Fruit fly (Drosophila melanogaster): ENCODE results near the gene nom.
A peak's percentile ranks its signal among the peaks of the same experiment; 100 is the strongest.

nom gene

DNA sequence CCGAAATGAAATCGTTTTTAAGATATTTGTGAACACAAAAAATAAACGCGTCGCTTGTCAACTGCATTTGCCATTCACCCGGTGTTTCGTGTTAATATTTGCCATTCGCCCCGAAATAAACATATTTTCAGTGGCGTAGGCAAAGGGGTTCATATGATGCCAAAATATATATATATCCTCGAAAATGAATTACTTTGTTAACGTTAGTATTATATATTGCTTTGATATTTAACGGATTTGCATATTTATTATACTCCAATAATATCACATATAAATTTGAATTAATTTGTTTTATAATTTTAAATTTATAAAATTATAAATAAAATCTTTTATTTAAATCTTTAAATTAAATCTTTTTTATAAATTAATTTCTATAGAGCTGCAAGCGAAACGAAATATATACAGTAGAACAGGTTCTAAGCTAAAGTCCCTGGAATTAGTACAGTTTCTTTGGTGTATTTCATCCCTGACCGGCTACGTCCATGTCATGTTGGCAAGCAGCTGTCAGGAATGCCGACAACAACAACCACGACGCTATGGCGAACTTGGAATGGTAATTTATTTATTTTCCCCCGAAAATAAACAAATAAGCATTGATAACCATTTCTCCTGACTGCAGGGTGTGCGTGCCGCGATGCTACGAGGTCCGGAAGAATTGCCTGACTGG lies 8.8 kb downstream of the nom start, which contains the start of the genes M1BP and CG8202 (continued):
- TF ChIP-seq CG6254 (GFP tag; optimal IDR thresholded peaks at IDR 0.05) (peak; percentile 75), CG18262 (tag; optimal IDR thresholded peaks at IDR 0.05) (peak; percentile 97), Lhr (GFP tag; optimal IDR thresholded peaks at IDR 0.05) (peak; percentile 18), CG12299 (tag; optimal IDR thresholded peaks at IDR 0.05) (peak; percentile 78), bowl (GFP tag; IDR thresholded peaks at IDR 0.05) (no peak), Hr78 (GFP tag; optimal IDR thresholded peaks at IDR 0.05) (no peak), nom (GFP tag; optimal IDR thresholded peaks at IDR 0.05) (peak; percentile 95), CG4424 (GFP tag; optimal IDR thresholded peaks at IDR 0.05) (peak; percentile 91), Doc3 (GFP tag; IDR thresholded peaks at IDR 0.05; ENCODE audit: partially characterized antibody) (no peak), Hmx (GFP tag; optimal IDR thresholded peaks at IDR 0.05) (no peak), HLHmδ (GFP tag; optimal IDR thresholded peaks at IDR 0.05) (no peak), NC2α (GFP tag; optimal IDR thresholded peaks at IDR 0.05) (no peak), Dek (tag; optimal IDR thresholded peaks at IDR 0.05) (no peak), ash1 (GFP tag; optimal IDR thresholded peaks at IDR 0.05) (no peak), ERR (GFP tag; optimal IDR thresholded peaks at IDR 0.05) (no peak), HmgZ (tag; optimal IDR thresholded peaks at IDR 0.05) (peak; percentile 56), Ets65A (GFP tag) (peak; percentile 48), ewg (GFP tag; optimal IDR thresholded peaks at IDR 0.05) (peak; percentile 74), CG6765 (GFP tag; optimal IDR thresholded peaks at IDR 0.05) (peak; percentile 87), Dip2 (GFP tag; IDR thresholded peaks at IDR 0.05) (no peak), Dll (GFP tag; IDR thresholded peaks at IDR 0.05; ENCODE audit: partially characterized antibody) (no peak), trem (tag; optimal IDR thresholded peaks at IDR 0.05) (peak; percentile 87), ro (GFP tag; IDR thresholded peaks at IDR 0.05) (peak; percentile 46; the same call in 1 of the 2 replicates), pfk (GFP tag; optimal IDR thresholded peaks at IDR 0.05) (no peak), Opbp (GFP tag; IDR thresholded peaks at IDR 0.05; ENCODE audit: partially characterized antibody) (no peak), lmd (GFP tag; IDR thresholded peaks at IDR 0.05) (peak; percentile 82), sqz (GFP tag; optimal IDR thresholded peaks at IDR 0.05) (no peak), oc (tag; optimal IDR thresholded peaks at IDR 0.05) (no peak), Blimp-1 (GFP tag; optimal IDR thresholded peaks at IDR 0.05) (peak; percentile 84), unpg (GFP tag; optimal IDR thresholded peaks at IDR 0.05) (peak; percentile 80), ken (GFP tag; IDR thresholded peaks at IDR 0.05) (peak; percentile 78; the same call in 2 of the 3 replicates), row (GFP tag; IDR thresholded peaks at IDR 0.05) (peak; percentile 91), CG32767 (GFP tag; IDR thresholded peaks at IDR 0.05) (peak; percentile 64; the same call in 1 of the 2 replicates), CG2116 (GFP tag; optimal IDR thresholded peaks at IDR 0.05) (peak; percentile 73), Abd-B (GFP tag; optimal IDR thresholded peaks at IDR 0.05) (peak; percentile 87), wor (GFP tag; IDR thresholded peaks at IDR 0.05) (peak; percentile 56), ranshi (GFP tag; IDR thresholded peaks at IDR 0.05) (peak; percentile 92), CG7987 (GFP tag; optimal IDR thresholded peaks at IDR 0.05) (no peak), dm (GFP tag; optimal IDR thresholded peaks at IDR 0.05) (no peak), hb (GFP tag; IDR thresholded peaks at IDR 0.05; ENCODE audit: partially characterized antibody) (no peak), Fer3 (tag; optimal IDR thresholded peaks at IDR 0.05) (peak; percentile 75), CG12236 (GFP tag; optimal IDR thresholded peaks at IDR 0.05) (no peak), CG11398 (GFP tag; optimal IDR thresholded peaks at IDR 0.05) (no peak), Dip3 (GFP tag; optimal IDR thresholded peaks at IDR 0.05) (peak; percentile 13), NC2β (GFP tag; optimal IDR thresholded peaks at IDR 0.05) (peak; percentile 13), crol (GFP tag; IDR thresholded peaks at IDR 0.05) (no peak), bsh (GFP tag; optimal IDR thresholded peaks at IDR 0.05) (peak; percentile 67 to 86), CG4328 (GFP tag; optimal IDR thresholded peaks at IDR 0.05) (peak; percentile 91), so (GFP tag; IDR thresholded peaks at IDR 0.05) (peak; percentile 63; the same call in 1 of the 3 replicates)

All from whole organism, embryonic.